Worm (Caenorhabditis elegans) whole organism, L4/young adult: ENCODE measurements around the gene tbb-2.

Experiments
- W03F9.2 ChIP-seq: fragments of 150-350 bp; optimal IDR thresholded peaks from 2 replicates; lab custom pipeline; 2014; ENCODE audit warnings: missing biosample characterization, missing genetic modification characterization
- dao-5 ChIP-seq: sonication (generic microtip); optimal IDR thresholded peaks from 2 replicates; lab custom pipeline; 2016; ENCODE audit warnings: missing genotype, missing genetic modification characterization, moderate library complexity, missing compliant biosample characterization
- him-1 ChIP-seq: sonication (generic microtip); optimal IDR thresholded peaks from 2 replicates; lab custom pipeline; 2016; ENCODE audit warnings: missing genotype, missing genetic modification reagents, missing genetic modification characterization, missing compliant biosample characterization

ce11 chrIII:4018591-4019580 lies 1.5 kb upstream of the tbb-2 start:
- no peak for TF ChIP-seq him-1 (tag; lab: Kevin White, UChicago)
- no peak for TF ChIP-seq W03F9.2 (tag; lab: Kevin White, UChicago)
- TF ChIP-seq dao-5 (tag; lab: Kevin White, UChicago), result no peak
